Worm (Caenorhabditis elegans): ENCODE results near the gene nep-15.

DNA sequence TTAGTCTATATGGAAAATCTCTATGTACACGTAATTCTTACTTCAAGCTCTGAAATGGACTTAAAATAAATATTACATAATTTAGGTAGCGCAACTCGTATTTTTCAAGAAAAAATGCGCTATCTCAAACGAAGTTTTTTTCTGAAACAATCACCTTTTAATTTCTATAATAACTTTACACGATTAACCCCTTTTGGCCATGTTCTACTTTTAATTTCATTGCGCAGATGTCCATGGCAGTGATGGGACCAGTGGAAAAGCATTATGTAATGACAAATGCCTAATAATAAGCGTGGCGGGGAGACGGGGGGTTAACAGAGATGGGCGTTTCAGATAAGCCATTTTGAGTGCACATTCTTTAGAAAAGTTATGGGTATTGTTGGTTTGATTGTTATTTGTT, 19.5 kb downstream of the nep-15 start:
- no peak for TF ChIP-seq pag-3 (tag; optimal IDR thresholded peaks at IDR 0.05; ENCODE audit: borderline replicate concordance, insufficient read depth)
- no peak for TF ChIP-seq F16B12.6 (tag; optimal IDR thresholded peaks at IDR 0.05)
- TF ChIP-seq nhr-11 (tag; optimal IDR thresholded peaks at IDR 0.05) = no peak
